Fruit fly (Drosophila melanogaster) whole organism, embryonic: ENCODE measurements around the gene baf.
A peak's percentile ranks its signal among the peaks of the same experiment; 100 is the strongest.

Source experiments
- Atf3 ChIP-seq: fragments of 200-800 bp; sonication (Bioruptor generic); optimal IDR thresholded peaks from 3 replicates; lab custom pipeline; 2016; ENCODE audit warnings: missing biosample characterization, missing genetic modification characterization
- Blimp-1 ChIP-seq: fragments of 200-800 bp; sonication (Bioruptor generic); optimal IDR thresholded peaks from 3 replicates; lab custom pipeline; 2018; ENCODE audit warnings: missing biosample characterization, missing genetic modification characterization, mild to moderate bottlenecking, moderate library complexity, missing genetic modification reagents
- CG10147 ChIP-seq: fragments of 200-800 bp; sonication (Bioruptor generic); optimal IDR thresholded peaks from 2 replicates; lab custom pipeline; 2019; ENCODE audit warnings: missing biosample characterization, mild to moderate bottlenecking, missing genetic modification characterization, moderate library complexity
- CG10321 ChIP-seq: fragments of 200-800 bp; sonication (Bioruptor generic); IDR thresholded peaks from 2 replicates; pipeline ENCODE4 v1.3.6; 2022; ENCODE audit warnings: missing biosample characterization, missing genetic modification characterization
- CG10366 ChIP-seq: fragments of 200-800 bp; sonication (Bioruptor generic); IDR thresholded peaks from 2 replicates; pipeline ENCODE4 v1.3.6; 2022; ENCODE audit warnings: missing biosample characterization, missing genetic modification characterization
- CG10543 ChIP-seq: fragments of 200-800 bp; sonication (Bioruptor generic); optimal IDR thresholded peaks from 3 replicates; lab custom pipeline; 2017; ENCODE audit warnings: missing biosample characterization, mild to moderate bottlenecking, missing genetic modification characterization, moderate library complexity
- CG13894 ChIP-seq: fragments of 200-800 bp; sonication (Bioruptor generic); optimal IDR thresholded peaks from 3 replicates; lab custom pipeline; 2018; ENCODE audit warnings: missing biosample characterization, mild to moderate bottlenecking, missing genetic modification characterization, moderate library complexity
- CG14965 ChIP-seq: fragments of 200-800 bp; sonication (Bioruptor generic); optimal IDR thresholded peaks from 2 replicates; lab custom pipeline; 2016; ENCODE audit warnings: missing biosample characterization, missing genetic modification characterization, borderline replicate concordance
- CG1529 ChIP-seq: fragments of 200-800 bp; sonication (Bioruptor generic); optimal IDR thresholded peaks from 3 replicates; lab custom pipeline; 2018; ENCODE audit warnings: missing biosample characterization, missing genetic modification characterization
- CG15514 ChIP-seq: fragments of 200-800 bp; sonication (Bioruptor generic); optimal IDR thresholded peaks from 3 replicates; lab custom pipeline; 2017; ENCODE audit warnings: missing biosample characterization, missing genetic modification characterization, mild to moderate bottlenecking, moderate library complexity, missing genetic modification reagents
- CG18476 ChIP-seq: fragments of 200-800 bp; sonication (Bioruptor generic); optimal IDR thresholded peaks from 2 replicates; lab custom pipeline; 2016; ENCODE audit warnings: missing biosample characterization, mild to moderate bottlenecking, missing genetic modification characterization
- CG2889 ChIP-seq: fragments of 200-800 bp; sonication (Bioruptor generic); IDR thresholded peaks from 3 replicates; pipeline ENCODE4 v1.3.6; 2022; ENCODE audit warnings: missing biosample characterization, missing genetic modification characterization
- CG30020 ChIP-seq: fragments of 200-800 bp; optimal IDR thresholded peaks from 2 replicates; lab custom pipeline; 2019; ENCODE audit warnings: missing biosample characterization, mild to moderate bottlenecking, missing genetic modification characterization, moderate library complexity
- CG32532 ChIP-seq: fragments of 200-800 bp; sonication (Bioruptor generic); IDR thresholded peaks from 2 replicates; pipeline ENCODE4 v1.3.6; 2022; ENCODE audit warnings: missing biosample characterization, missing genetic modification characterization
- CG4820 ChIP-seq: fragments of 200-800 bp; sonication (Bioruptor generic); optimal IDR thresholded peaks from 3 replicates; lab custom pipeline; 2016; ENCODE audit warnings: missing biosample characterization, missing genetic modification characterization
- CG7357 ChIP-seq: fragments of 200-800 bp; sonication (Bioruptor generic); IDR thresholded peaks from 3 replicates; pipeline ENCODE4 v1.3.6; 2022; ENCODE audit warnings: missing biosample characterization, missing genetic modification characterization
- CG7786 ChIP-seq: fragments of 200-800 bp; sonication (Bioruptor generic); optimal IDR thresholded peaks from 2 replicates; lab custom pipeline; 2016; ENCODE audit warnings: missing biosample characterization, missing genetic modification characterization
- CG7963 ChIP-seq: fragments of 200-800 bp; sonication (Bioruptor generic); IDR thresholded peaks from 3 replicates; pipeline ENCODE4 v1.3.6; 2022; ENCODE audit warnings: missing biosample characterization, missing genetic modification characterization; ENCODE audit not compliant: partially characterized antibody
- Camta ChIP-seq: fragments of 200-800 bp; sonication (Bioruptor generic); optimal IDR thresholded peaks from 2 replicates; lab custom pipeline; 2016; ENCODE audit warnings: missing biosample characterization, missing genetic modification characterization
- Dll ChIP-seq: fragments of 200-800 bp; sonication (Bioruptor generic); IDR thresholded peaks from 4 replicates; pipeline ENCODE4 v1.3.6; 2022; ENCODE audit warnings: missing biosample characterization, missing genetic modification characterization; ENCODE audit not compliant: partially characterized antibody
- Doc3 ChIP-seq: fragments of 200-800 bp; sonication (Bioruptor generic); IDR thresholded peaks from 3 replicates; pipeline ENCODE4 v1.3.6; 2022; ENCODE audit warnings: missing biosample characterization, missing genetic modification characterization; ENCODE audit not compliant: partially characterized antibody
- GATAe ChIP-seq: fragments of 200-800 bp; sonication (Bioruptor generic); conservative IDR thresholded peaks from 2 replicates; pipeline ENCODE4 v1.3.6; 2022; ENCODE audit warnings: missing biosample characterization, missing genetic modification characterization
- Gug ChIP-seq: fragments of 200-800 bp; sonication (Bioruptor generic); IDR thresholded peaks from 4 replicates; pipeline ENCODE4 v1.3.6; 2022; ENCODE audit warnings: missing biosample characterization, missing genetic modification characterization
- Hey ChIP-seq: fragments of 200-800 bp; sonication (Bioruptor generic); optimal IDR thresholded peaks from 3 replicates; lab custom pipeline; 2018; ENCODE audit warnings: missing biosample characterization, mild to moderate bottlenecking, missing genetic modification characterization
- Lhr ChIP-seq: fragments of 200-800 bp; sonication (Bioruptor generic); optimal IDR thresholded peaks from 3 replicates; lab custom pipeline; 2017; ENCODE audit warnings: mild to moderate bottlenecking, missing biosample characterization, missing genetic modification reagents, missing genetic modification characterization
- Lim3 ChIP-seq: fragments of 200-800 bp; sonication (Bioruptor generic); IDR thresholded peaks from 2 replicates; pipeline ENCODE4 v1.3.6; 2022; ENCODE audit warnings: missing biosample characterization, missing genetic modification characterization
- Mad ChIP-seq: fragments of 200-800 bp; sonication (Bioruptor generic); optimal IDR thresholded peaks from 2 replicates; lab custom pipeline; 2016; ENCODE audit warnings: missing biosample characterization, missing genetic modification characterization
- Mrtf ChIP-seq: fragments of 200-800 bp; sonication (Bioruptor generic); IDR thresholded peaks from 3 replicates; pipeline ENCODE4 v1.3.6; 2022; ENCODE audit warnings: missing biosample characterization, missing genetic modification characterization
- TFAM ChIP-seq: fragments of 200-800 bp; sonication (Bioruptor generic); optimal IDR thresholded peaks from 2 replicates; lab custom pipeline; 2017; ENCODE audit warnings: missing biosample characterization, missing genetic modification characterization, inconsistent platforms
- Xbp1 ChIP-seq: fragments of 200-800 bp; sonication (Bioruptor generic); optimal IDR thresholded peaks from 3 replicates; lab custom pipeline; 2016; ENCODE audit warnings: missing biosample characterization, mild to moderate bottlenecking, missing genetic modification characterization
- bab2 ChIP-seq: fragments of 200-800 bp; sonication (Bioruptor generic); optimal IDR thresholded peaks from 2 replicates; lab custom pipeline; 2016; ENCODE audit warnings: missing biosample characterization, missing genetic modification characterization
- bigmax ChIP-seq: fragments of 200-800 bp; sonication (Bioruptor generic); optimal IDR thresholded peaks from 2 replicates; lab custom pipeline; 2018; ENCODE audit warnings: missing biosample characterization, mild to moderate bottlenecking, missing genetic modification characterization
- caup ChIP-seq: fragments of 200-800 bp; sonication (Bioruptor generic); optimal IDR thresholded peaks from 3 replicates; lab custom pipeline; 2017; ENCODE audit warnings: missing biosample characterization, mild to moderate bottlenecking, missing genetic modification characterization, moderate library complexity; ENCODE audit not compliant: severe bottlenecking
- chinmo ChIP-seq: fragments of 200-800 bp; sonication (Bioruptor generic); IDR thresholded peaks from 4 replicates; pipeline ENCODE4 v1.3.6; 2022; ENCODE audit warnings: missing biosample characterization, missing genetic modification characterization; ENCODE audit not compliant: partially characterized antibody
- disco-r ChIP-seq: fragments of 200-800 bp; sonication (Bioruptor generic); optimal IDR thresholded peaks from 2 replicates; lab custom pipeline; 2016; ENCODE audit warnings: missing biosample characterization, missing genetic modification characterization
- dmrt99B ChIP-seq: fragments of 200-800 bp; sonication (Bioruptor generic); optimal IDR thresholded peaks from 2 replicates; lab custom pipeline; 2018; ENCODE audit warnings: missing biosample characterization, mild to moderate bottlenecking, missing genetic modification characterization, moderate library complexity
- en ChIP-seq: fragments of 200-800 bp; sonication (Bioruptor generic); optimal IDR thresholded peaks from 2 replicates; lab custom pipeline; 2016; ENCODE audit warnings: missing biosample characterization, missing genetic modification characterization
- fd64A ChIP-seq: fragments of 200-800 bp; sonication (Bioruptor generic); optimal IDR thresholded peaks from 3 replicates; lab custom pipeline; 2018; ENCODE audit warnings: missing biosample characterization, mild to moderate bottlenecking, missing genetic modification characterization
- gem ChIP-seq: fragments of 200-800 bp; sonication (Bioruptor generic); optimal IDR thresholded peaks from 2 replicates; lab custom pipeline; 2019; ENCODE audit warnings: missing biosample characterization, mild to moderate bottlenecking, missing genetic modification characterization, moderate library complexity
- ham ChIP-seq: fragments of 200-800 bp; sonication (Bioruptor generic); IDR thresholded peaks from 2 replicates; pipeline ENCODE4 v1.3.6; 2022; ENCODE audit warnings: missing biosample characterization, missing genetic modification characterization
- hbn ChIP-seq: fragments of 200-800 bp; sonication (Bioruptor generic); IDR thresholded peaks from 2 replicates; pipeline ENCODE4 v1.3.6; 2022; ENCODE audit warnings: missing biosample characterization, missing genetic modification characterization; ENCODE audit not compliant: partially characterized antibody
- insv ChIP-seq, 2 experiments: fragments of 200-800 bp; sonication (Bioruptor generic); optimal IDR thresholded peaks; 3 replicates each; lab custom pipeline; 2016 to 2018; ENCODE audit warnings: missing biosample characterization in 2 of 2, missing genetic modification characterization in 2 of 2
- lilli ChIP-seq: fragments of 200-800 bp; sonication (Bioruptor generic); optimal IDR thresholded peaks from 3 replicates; lab custom pipeline; 2016; ENCODE audit warnings: missing biosample characterization, missing genetic modification characterization
- lov ChIP-seq, 2 experiments: fragments of 200-800 bp in 1 of 2; fragments of >200 bp in 1 of 2; sonication (Bioruptor generic) in 1 of 2; IDR thresholded peaks in 1 of 2; optimal IDR thresholded peaks in 1 of 2; 2 replicates in 1 of 2; 3 replicates in 1 of 2; pipeline versions ENCODE4 v1.3.6 to Lab custom; 2017 to 2022; ENCODE audit warnings: missing biosample characterization in 1 of 2, missing genetic modification characterization in 1 of 2
- mld ChIP-seq: fragments of 200-800 bp; sonication (Bioruptor generic); IDR thresholded peaks from 3 replicates; pipeline ENCODE4 v1.3.6; 2022; ENCODE audit warnings: missing biosample characterization, missing genetic modification characterization; ENCODE audit not compliant: partially characterized antibody
- nerfin-1 ChIP-seq: fragments of 200-800 bp; sonication (Bioruptor generic); optimal IDR thresholded peaks from 3 replicates; lab custom pipeline; 2019; ENCODE audit warnings: missing biosample characterization, mild to moderate bottlenecking, missing genetic modification characterization, moderate library complexity
- phol ChIP-seq: fragments of 200-800 bp; sonication (Bioruptor generic); optimal IDR thresholded peaks from 3 replicates; lab custom pipeline; 2018; ENCODE audit warnings: missing biosample characterization, mild to moderate bottlenecking, missing genetic modification characterization, moderate library complexity
- scrt ChIP-seq: fragments of 200-800 bp; sonication (Bioruptor generic); optimal IDR thresholded peaks from 2 replicates; lab custom pipeline; 2018; ENCODE audit warnings: missing biosample characterization, mild to moderate bottlenecking, missing genetic modification characterization, moderate library complexity
- ssp ChIP-seq: fragments of 200-800 bp; sonication (Bioruptor generic); IDR thresholded peaks from 2 replicates; pipeline ENCODE4 v1.3.6; 2022; ENCODE audit warnings: missing biosample characterization, missing genetic modification characterization

Gene baf

DNA sequence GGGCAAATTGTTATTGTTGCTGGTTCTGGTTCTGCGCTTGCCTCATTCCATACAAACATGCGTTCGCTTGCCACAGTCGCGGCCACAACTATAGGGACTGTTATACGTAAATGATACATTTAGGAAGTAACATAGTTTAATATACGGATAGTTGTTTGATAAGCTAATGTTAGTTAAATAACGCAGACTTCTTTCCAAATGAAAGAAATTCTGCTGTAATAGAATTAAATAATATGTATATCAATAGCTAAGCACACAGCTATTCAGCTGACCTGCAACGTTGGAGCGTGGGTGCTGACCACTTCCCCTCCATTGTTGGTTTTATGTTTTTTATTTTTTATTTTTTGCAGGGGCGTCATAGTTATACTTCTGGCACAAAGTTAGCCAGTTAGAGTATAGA lies 5.5 kb downstream of the baf start (continued):
- TF ChIP-seq CG30020 (tag; lab: Kevin White, UChicago) (no peak), CG13894 (no peak), Hey (tag; lab: Kevin White, UChicago) (no peak), CG18476 (GFP tag; lab: Kevin White, UChicago) (peak; percentile 23), CG10366 (GFP tag; lab: Robert Waterston, UW) (peak; percentile 53; the same call in 1 of the 2 replicates), Doc3 (GFP tag; lab: Robert Waterston, UW) (no peak), Mrtf (GFP tag; lab: Robert Waterston, UW) (no peak), lilli (peak; percentile 70), Atf3 (GFP tag; lab: Kevin White, UChicago) (no peak), CG7963 (no peak), dmrt99B (tag; lab: Kevin White, UChicago) (peak; percentile 72), Lhr (no peak), GATAe (GFP tag; lab: Robert Waterston, UW) (no peak), gem (peak; percentile 76), Lim3 (GFP tag; lab: Robert Waterston, UW) (no peak), scrt (peak; percentile 38), Gug (GFP tag; lab: Robert Waterston, UW) (0 out of 4 replicates have a peak, but pooled peaks have one; percentile 7), caup (peak; percentile 53), fd64A (GFP tag; lab: Kevin White, UChicago) (no peak), CG14965 (GFP tag; lab: Kevin White, UChicago) (no peak), CG10147 (GFP tag; lab: Kevin White, UChicago) (peak; percentile 36), CG10321 (GFP tag; lab: Robert Waterston, UW) (no peak), chinmo (no peak), CG7357 (peak; percentile 44; the same call in 1 of the 3 replicates), hbn (GFP tag; lab: Robert Waterston, UW) (no peak), CG2889 (GFP tag; lab: Robert Waterston, UW) (0 out of 3 replicates have a peak, but pooled peaks have one; percentile 35), Blimp-1 (GFP tag; lab: Kevin White, UChicago) (peak; percentile 63), bab2 (peak; percentile 27), ham (GFP tag; lab: Robert Waterston, UW) (no peak), Xbp1 (GFP tag; lab: Kevin White, UChicago) (peak; percentile 70), disco-r (GFP tag; lab: Kevin White, UChicago) (no peak), CG7786 (GFP tag; lab: Kevin White, UChicago) (no peak), lov (optimal IDR thresholded peaks at IDR 0.05; lab: Kevin White, UChicago) (no peak), lov (GFP tag; IDR thresholded peaks at IDR 0.05; lab: Robert Waterston, UW) (0 out of 3 replicates have a peak, but pooled peaks have one; percentile 39), CG10543 (GFP tag; lab: Kevin White, UChicago) (no peak), bigmax (GFP tag; lab: Kevin White, UChicago) (no peak), TFAM (GFP tag; lab: Kevin White, UChicago) (no peak), en (no peak), insv (GFP tag; optimal IDR thresholded peaks at IDR 0.05; lab: Kevin White, UChicago) (no peak), mld (GFP tag; lab: Robert Waterston, UW) (no peak), phol (tag; lab: Kevin White, UChicago) (peak; percentile 53), Mad (GFP tag; lab: Kevin White, UChicago) (no peak), ssp (GFP tag; lab: Robert Waterston, UW) (peak; percentile 31; the same call in 1 of the 2 replicates), CG32532 (GFP tag; lab: Robert Waterston, UW) (peak; percentile 69), CG15514 (peak; percentile 29), Camta (GFP tag; lab: Kevin White, UChicago) (peak; percentile 48), CG4820 (no peak), CG1529 (GFP tag; lab: Kevin White, UChicago) (no peak), Dll (GFP tag; lab: Robert Waterston, UW) (no peak), nerfin-1 (tag; lab: Kevin White, UChicago) (peak; percentile 9)
